Fruit fly (Drosophila melanogaster) whole organism, embryonic: ENCODE data around the gene kis.

Experiments
- Atf6 ChIP-seq: fragments of 200-800 bp; sonication (Bioruptor generic); IDR thresholded peaks from 2 replicates; pipeline ENCODE4 v1.3.6; 2022; ENCODE audit warnings: missing biosample characterization, missing genetic modification characterization
- Awh ChIP-seq: fragments of 200-800 bp; sonication (Bioruptor generic); IDR thresholded peaks from 2 replicates; pipeline ENCODE4, ENCODE4 v1.3.6; 2022; ENCODE audit warnings: missing biosample characterization, missing genetic modification characterization
- B-H2 ChIP-seq: fragments of 200-800 bp; sonication (Bioruptor generic); optimal IDR thresholded peaks from 2 replicates; lab custom pipeline; 2018; ENCODE audit warnings: missing biosample characterization, mild to moderate bottlenecking, missing genetic modification characterization
- BEAF-32 ChIP-seq: fragments of 200-800 bp; sonication (Bioruptor generic); optimal IDR thresholded peaks from 3 replicates; lab custom pipeline; 2017; ENCODE audit warnings: missing biosample characterization, missing genetic modification characterization, mild to moderate bottlenecking, moderate library complexity, missing genetic modification reagents
- C15 ChIP-seq: fragments of 200-800 bp; sonication (Bioruptor generic); IDR thresholded peaks from 3 replicates; pipeline ENCODE4 v1.3.6; 2022; ENCODE audit warnings: missing biosample characterization, missing genetic modification characterization
- CG10431 ChIP-seq: fragments of 200-800 bp; sonication (Bioruptor generic); optimal IDR thresholded peaks from 3 replicates; lab custom pipeline; 2018; ENCODE audit warnings: missing biosample characterization, mild to moderate bottlenecking, missing genetic modification characterization
- CG10543 ChIP-seq: fragments of 200-800 bp; sonication (Bioruptor generic); optimal IDR thresholded peaks from 3 replicates; lab custom pipeline; 2017; ENCODE audit warnings: missing biosample characterization, mild to moderate bottlenecking, missing genetic modification characterization, moderate library complexity
- CG12942 ChIP-seq: fragments of 200-800 bp; sonication (Bioruptor generic); optimal IDR thresholded peaks from 3 replicates; lab custom pipeline; 2016; ENCODE audit warnings: missing biosample characterization, missing genetic modification characterization
- CG13123 ChIP-seq: fragments of 200-800 bp; sonication (Bioruptor generic); optimal IDR thresholded peaks from 2 replicates; lab custom pipeline; 2016; ENCODE audit warnings: missing biosample characterization, missing genetic modification characterization
- CG13775 ChIP-seq: fragments of 200-800 bp; sonication (Bioruptor generic); optimal IDR thresholded peaks from 3 replicates; lab custom pipeline; 2017; ENCODE audit warnings: missing biosample characterization, mild to moderate bottlenecking, missing genetic modification characterization
- CG16779 ChIP-seq: fragments of 200-800 bp; sonication (Bioruptor generic); IDR thresholded peaks from 2 replicates; pipeline ENCODE4 v1.3.6; 2022; ENCODE audit warnings: missing biosample characterization, missing genetic modification characterization
- CG17361 ChIP-seq: fragments of 200-800 bp; sonication (Bioruptor generic); IDR thresholded peaks from 3 replicates; pipeline ENCODE4 v1.3.6; 2022; ENCODE audit warnings: missing biosample characterization, missing genetic modification characterization
- CG2129 ChIP-seq: fragments of 200-800 bp; sonication (Bioruptor generic); IDR thresholded peaks from 2 replicates; pipeline ENCODE4 v1.3.6; 2022; ENCODE audit warnings: missing biosample characterization, missing genetic modification characterization; ENCODE audit not compliant: partially characterized antibody
- CG2678 ChIP-seq: fragments of 200-800 bp; sonication (Bioruptor generic); optimal IDR thresholded peaks from 3 replicates; lab custom pipeline; 2019; ENCODE audit warnings: missing biosample characterization, mild to moderate bottlenecking, missing genetic modification characterization, moderate library complexity
- CG31441 ChIP-seq: fragments of 200-800 bp; sonication (Bioruptor generic); IDR thresholded peaks from 2 replicates; pipeline ENCODE4 v1.3.6; 2022; ENCODE audit warnings: missing biosample characterization, missing genetic modification characterization
- CG34422 ChIP-seq: fragments of 200-800 bp; sonication (Bioruptor generic); IDR thresholded peaks from 3 replicates; pipeline ENCODE4 v1.3.6; 2022; ENCODE audit warnings: missing biosample characterization, missing genetic modification characterization
- CG4360 ChIP-seq: fragments of 200-800 bp; sonication (Bioruptor generic); IDR thresholded peaks from 2 replicates; pipeline ENCODE4 v1.3.6; 2022; ENCODE audit warnings: missing biosample characterization, missing genetic modification characterization
- CG5245 ChIP-seq: fragments of 200-800 bp; sonication (Bioruptor generic); optimal IDR thresholded peaks from 3 replicates; lab custom pipeline; 2016; ENCODE audit warnings: missing biosample characterization, missing genetic modification characterization
- CG6272 ChIP-seq: fragments of 200-800 bp; sonication (Bioruptor generic); IDR thresholded peaks from 2 replicates; pipeline ENCODE4 v1.3.6; 2022; ENCODE audit warnings: missing biosample characterization, missing genetic modification characterization
- CG8290 ChIP-seq, 3 experiments: fragments of 200-800 bp; sonication (Bioruptor generic); optimal IDR thresholded peaks; 2 replicates each; lab custom pipeline; 2016 to 2019; ENCODE audit warnings: missing biosample characterization in 3 of 3, missing genetic modification characterization in 3 of 3, mild to moderate bottlenecking in 2 of 3, moderate library complexity in 1 of 3
- CG8944 ChIP-seq: fragments of 200-800 bp; sonication (Bioruptor generic); optimal IDR thresholded peaks from 3 replicates; lab custom pipeline; 2016; ENCODE audit warnings: missing biosample characterization, missing genetic modification characterization
- CoRest ChIP-seq: fragments of 200-800 bp; sonication (Bioruptor generic); optimal IDR thresholded peaks from 3 replicates; lab custom pipeline; 2018; ENCODE audit warnings: missing biosample characterization, mild to moderate bottlenecking, missing genetic modification characterization, moderate library complexity
- D19A ChIP-seq: fragments of 200-800 bp; optimal IDR thresholded peaks from 3 replicates; lab custom pipeline; 2019; ENCODE audit warnings: missing biosample characterization, mild to moderate bottlenecking, missing genetic modification characterization, moderate library complexity
- Fer1 ChIP-seq: fragments of 200-800 bp; sonication (Bioruptor generic); optimal IDR thresholded peaks from 2 replicates; lab custom pipeline; 2017; ENCODE audit warnings: missing biosample characterization, mild to moderate bottlenecking, missing genetic modification characterization
- H2.0 ChIP-seq: fragments of 200-800 bp; sonication (Bioruptor generic); IDR thresholded peaks from 2 replicates; pipeline ENCODE4 v1.3.6; 2022; ENCODE audit warnings: missing biosample characterization, missing genetic modification characterization
- HmgZ ChIP-seq: fragments of 200-800 bp; sonication (Bioruptor generic); optimal IDR thresholded peaks from 2 replicates; lab custom pipeline; 2018; ENCODE audit warnings: missing biosample characterization, mild to moderate bottlenecking, missing genetic modification characterization
- Nf-YA ChIP-seq: fragments of 200-800 bp; sonication (Bioruptor generic); IDR thresholded peaks from 2 replicates; pipeline ENCODE4 v1.3.6; 2022; ENCODE audit warnings: missing biosample characterization, missing genetic modification characterization
- Opbp ChIP-seq: fragments of 200-800 bp; sonication (Bioruptor generic); IDR thresholded peaks from 3 replicates; pipeline ENCODE4 v1.3.6; 2022; ENCODE audit warnings: missing biosample characterization, missing genetic modification characterization; ENCODE audit not compliant: partially characterized antibody
- Rx ChIP-seq: fragments of 200-800 bp; sonication (Bioruptor generic); IDR thresholded peaks from 2 replicates; pipeline ENCODE4 v1.3.6; 2022; ENCODE audit warnings: missing biosample characterization, missing genetic modification characterization
- Sry-β ChIP-seq: fragments of 200-800 bp; sonication (Bioruptor generic); optimal IDR thresholded peaks from 2 replicates; lab custom pipeline; 2018; ENCODE audit warnings: missing biosample characterization, mild to moderate bottlenecking, missing genetic modification characterization, moderate library complexity
- TFAM ChIP-seq: fragments of 200-800 bp; sonication (Bioruptor generic); optimal IDR thresholded peaks from 2 replicates; lab custom pipeline; 2017; ENCODE audit warnings: missing biosample characterization, missing genetic modification characterization, inconsistent platforms
- Xbp1 ChIP-seq: fragments of 200-800 bp; sonication (Bioruptor generic); optimal IDR thresholded peaks from 3 replicates; lab custom pipeline; 2016; ENCODE audit warnings: missing biosample characterization, mild to moderate bottlenecking, missing genetic modification characterization
- ash1 ChIP-seq: fragments of 200-800 bp; sonication (Bioruptor generic); optimal IDR thresholded peaks from 2 replicates; lab custom pipeline; 2018; ENCODE audit warnings: missing biosample characterization, mild to moderate bottlenecking, missing genetic modification characterization
- bbx ChIP-seq: fragments of 200-800 bp; sonication (Bioruptor generic); IDR thresholded peaks from 2 replicates; pipeline ENCODE4 v1.3.6; 2022; ENCODE audit warnings: missing biosample characterization, missing genetic modification characterization; ENCODE audit not compliant: partially characterized antibody
- bcd ChIP-seq: fragments of 200-800 bp; sonication (Bioruptor generic); optimal IDR thresholded peaks from 2 replicates; lab custom pipeline; 2017; ENCODE audit warnings: missing biosample characterization, mild to moderate bottlenecking, missing genetic modification characterization
- croc ChIP-seq: fragments of 200-800 bp; sonication (Bioruptor generic); conservative IDR thresholded peaks from 3 replicates; pipeline ENCODE4 v1.3.6; 2022; ENCODE audit warnings: missing biosample characterization, missing genetic modification characterization
- dysf ChIP-seq: fragments of 200-800 bp; sonication (Bioruptor generic); IDR thresholded peaks from 3 replicates; pipeline ENCODE4 v1.3.6; 2022; ENCODE audit warnings: missing biosample characterization, missing genetic modification characterization
- fd102C ChIP-seq: fragments of 200-800 bp; sonication (Bioruptor generic); optimal IDR thresholded peaks from 2 replicates; lab custom pipeline; 2018; ENCODE audit warnings: missing biosample characterization, mild to moderate bottlenecking, missing genetic modification characterization, moderate library complexity
- gsb ChIP-seq: fragments of 200-800 bp; sonication (Bioruptor generic); IDR thresholded peaks from 2 replicates; pipeline ENCODE4 v1.3.6; 2022; ENCODE audit warnings: missing biosample characterization, missing genetic modification characterization
- insv ChIP-seq, 2 experiments: fragments of 200-800 bp; sonication (Bioruptor generic); optimal IDR thresholded peaks; 3 replicates each; lab custom pipeline; 2016 to 2018; ENCODE audit warnings: missing biosample characterization in 2 of 2, missing genetic modification characterization in 2 of 2
- mld ChIP-seq: fragments of 200-800 bp; sonication (Bioruptor generic); IDR thresholded peaks from 3 replicates; pipeline ENCODE4 v1.3.6; 2022; ENCODE audit warnings: missing biosample characterization, missing genetic modification characterization; ENCODE audit not compliant: partially characterized antibody
- pfk ChIP-seq: fragments of 200-800 bp; sonication (Bioruptor generic); optimal IDR thresholded peaks from 2 replicates; lab custom pipeline; 2018; ENCODE audit warnings: missing biosample characterization, mild to moderate bottlenecking, missing genetic modification characterization, moderate library complexity
- pho ChIP-seq: fragments of 200-800 bp; sonication (Bioruptor generic); optimal IDR thresholded peaks from 2 replicates; lab custom pipeline; 2016; ENCODE audit warnings: missing biosample characterization, missing genetic modification characterization
- run ChIP-seq: fragments of 200-800 bp; sonication (Bioruptor generic); optimal IDR thresholded peaks from 3 replicates; lab custom pipeline; 2018; ENCODE audit warnings: missing biosample characterization, mild to moderate bottlenecking, missing genetic modification characterization
- slou ChIP-seq: fragments of 200-800 bp; sonication (Bioruptor generic); optimal IDR thresholded peaks from 3 replicates; lab custom pipeline; 2016; ENCODE audit warnings: missing biosample characterization, missing genetic modification characterization
- sob ChIP-seq: fragments of 200-800 bp; sonication (Bioruptor generic); IDR thresholded peaks from 2 replicates; pipeline ENCODE4 v1.3.6; 2022; ENCODE audit warnings: missing biosample characterization, missing genetic modification characterization
- stwl ChIP-seq: fragments of 200-800 bp; sonication (Bioruptor generic); optimal IDR thresholded peaks from 3 replicates; lab custom pipeline; 2018; ENCODE audit warnings: missing biosample characterization, mild to moderate bottlenecking, missing genetic modification characterization, moderate library complexity
- toy ChIP-seq: fragments of 200-800 bp; sonication (Bioruptor generic); IDR thresholded peaks from 2 replicates; pipeline ENCODE4 v1.3.6; 2022; ENCODE audit warnings: missing biosample characterization, missing genetic modification characterization

kis gene

dm6 chr2L:294452-295362 lies 44.1 kb upstream of the kis start, which contains the start of the genes U2af38 and Stip1 (continued):
- TF ChIP-seq CG2678 (tag; lab: Kevin White, UChicago) (peak; percentile 41), fd102C (GFP tag; lab: Kevin White, UChicago) (no peak), Awh (GFP tag; lab: Robert Waterston, UW) (no peak), pho (GFP tag; lab: Kevin White, UChicago) (no peak), Nf-YA (GFP tag; lab: Robert Waterston, UW) (no peak), bcd (GFP tag; lab: Kevin White, UChicago) (no peak), Xbp1 (GFP tag; lab: Kevin White, UChicago) (peak; percentile 58), CG10543 (GFP tag; lab: Kevin White, UChicago) (peak; percentile 66), CG17361 (GFP tag; lab: Robert Waterston, UW) (peak; percentile 58; the same call in 2 of the 3 replicates), CG34422 (peak; percentile 68; the same call in 2 of the 3 replicates), CG8290 (GFP tag; optimal IDR thresholded peaks at IDR 0.05; lab: Kevin White, UChicago) (peak; percentile 2), CG8290 (tag; optimal IDR thresholded peaks at IDR 0.05; lab: Kevin White, UChicago) (peak in 1 of 2 experiments; percentile 20), gsb (GFP tag; lab: Robert Waterston, UW) (no peak), CG13775 (no peak), H2.0 (GFP tag; lab: Robert Waterston, UW) (no peak), slou (GFP tag; lab: Kevin White, UChicago) (no peak), ash1 (GFP tag; lab: Kevin White, UChicago) (no peak), CG2129 (peak; percentile 41; the same call in 1 of the 2 replicates), pfk (peak; percentile 13), Fer1 (GFP tag; lab: Kevin White, UChicago) (no peak), HmgZ (tag; lab: Kevin White, UChicago) (peak; percentile 29), CG31441 (GFP tag; lab: Robert Waterston, UW) (peak; percentile 43; the same call in 1 of the 2 replicates), toy (no peak), stwl (peak; percentile 42), Opbp (GFP tag; lab: Robert Waterston, UW) (peak; percentile 4; the same call in 1 of the 3 replicates), CG8944 (peak; percentile 2), dysf (no peak), Rx (GFP tag; lab: Robert Waterston, UW) (no peak), CG6272 (GFP tag; lab: Robert Waterston, UW) (0 out of 2 replicates have a peak, but pooled peaks have one; percentile 4), Sry-β (no peak), CG5245 (GFP tag; lab: Kevin White, UChicago) (no peak), CG12942 (GFP tag; lab: Kevin White, UChicago) (no peak), TFAM (no peak), run (tag; lab: Kevin White, UChicago) (no peak), CoRest (peak; percentile 29), CG13123 (GFP tag; lab: Kevin White, UChicago) (no peak), B-H2 (peak; percentile 80), insv (GFP tag; optimal IDR thresholded peaks at IDR 0.05; lab: Kevin White, UChicago) (no peak), BEAF-32 (peak; percentile 69), sob (GFP tag; lab: Robert Waterston, UW) (no peak; the same call in 1 of the 2 replicates), croc (GFP tag; lab: Robert Waterston, UW) (no peak), bbx (peak; percentile 66), C15 (GFP tag; lab: Robert Waterston, UW) (no peak), mld (GFP tag; lab: Robert Waterston, UW) (no peak; the same call in 2 of the 3 replicates), CG10431 (GFP tag; lab: Kevin White, UChicago) (no peak), D19A (tag; lab: Kevin White, UChicago) (peak; percentile 15), Atf6 (0 out of 2 replicates have a peak, but pooled peaks have one; percentile 33), CG16779 (GFP tag; lab: Robert Waterston, UW) (no peak), CG4360 (GFP tag; lab: Robert Waterston, UW) (no peak)
